Worm (Caenorhabditis elegans): ENCODE results near the gene ZK899.2.

ZK899.2 gene

DNA sequence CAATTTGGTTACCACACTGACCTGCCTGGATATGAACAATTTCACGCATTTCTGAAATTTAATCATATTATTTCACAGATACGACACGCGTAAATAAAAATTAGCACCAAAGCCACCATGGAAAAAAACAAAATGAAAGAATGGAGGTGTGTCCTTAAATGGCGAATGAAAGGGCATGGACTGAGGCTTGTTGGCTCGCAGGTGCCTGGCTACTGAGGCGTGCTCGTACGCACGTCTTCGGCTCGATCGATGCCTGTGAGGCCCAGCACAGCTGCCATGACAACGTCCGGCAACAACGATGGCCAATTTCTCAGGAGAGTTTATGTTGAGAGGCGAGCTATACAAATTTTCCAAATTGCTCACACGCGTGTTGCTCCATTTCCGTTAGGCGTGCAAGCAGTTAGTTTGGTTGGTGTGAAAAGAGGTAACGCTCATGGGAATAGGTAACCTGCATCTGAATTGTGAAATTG, 14.9 kb downstream of the ZK899.2 start, which contains the start of gene tbb-4:
TSS of gene tbb-4 (minus strand) at position 51 of the 470 bp plus-strand sequence.
- peak; percentile 51 for TF ChIP-seq lin-32 (GFP tag; optimal IDR thresholded peaks at IDR 0.05)
- TF ChIP-seq blmp-1 (tag; optimal IDR thresholded peaks at IDR 0.05): no peak
- no peak for TF ChIP-seq ces-1 (GFP tag; optimal IDR thresholded peaks at IDR 0.05)

DNA sequence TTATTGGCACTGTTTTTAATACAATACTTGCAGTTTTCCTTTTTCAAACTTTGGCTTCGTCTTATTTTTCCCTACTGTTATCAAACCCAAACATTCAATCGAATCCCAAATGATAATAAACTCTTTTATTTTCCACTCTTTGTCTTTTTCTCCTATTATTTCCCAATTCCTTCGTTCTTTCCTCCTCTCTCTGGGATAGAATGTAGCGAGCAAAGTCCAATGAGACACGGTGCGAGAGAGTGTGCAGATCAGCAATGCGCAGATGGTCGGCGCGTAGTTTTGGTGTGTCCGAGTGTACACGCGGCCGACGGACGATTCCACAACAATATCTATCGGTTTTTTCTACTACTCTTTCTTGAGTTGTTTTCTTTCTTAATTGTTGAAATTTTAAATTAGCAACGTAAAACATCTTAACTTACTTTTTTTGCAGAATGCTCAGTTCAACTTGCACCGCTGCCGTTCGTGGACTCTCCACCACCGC, 20.8 kb downstream of the ZK899.2 start, which contains the start of gene B0272.3:
TSS of gene B0272.3 (plus strand) at position 431 of the 481 bp plus-strand sequence.
- TF ChIP-seq lin-13 (tag; optimal IDR thresholded peaks at IDR 0.05) (no peak), pha-4 (tag; optimal IDR thresholded peaks at IDR 0.05) (peak; percentile 38), unc-120 (tag; optimal IDR thresholded peaks at IDR 0.05; ENCODE audit: poor library complexity, severe bottlenecking) (peak; percentile 27), nhr-12 (tag; optimal IDR thresholded peaks at IDR 0.05) (no peak), elt-1 (tag; optimal IDR thresholded peaks at IDR 0.05; ENCODE audit: borderline replicate concordance, insufficient read depth) (no peak), lsy-2 (tag; optimal IDR thresholded peaks at IDR 0.05) (no peak), ztf-11 (tag; optimal IDR thresholded peaks at IDR 0.05) (no peak), ces-1 (GFP tag; optimal IDR thresholded peaks at IDR 0.05) (no peak), M03D4.4 (tag; optimal IDR thresholded peaks at IDR 0.05) (no peak), ceh-39 (tag; optimal IDR thresholded peaks at IDR 0.05) (peak; percentile 66), ham-2 (GFP tag; optimal IDR thresholded peaks at IDR 0.05) (peak; percentile 13)

DNA sequence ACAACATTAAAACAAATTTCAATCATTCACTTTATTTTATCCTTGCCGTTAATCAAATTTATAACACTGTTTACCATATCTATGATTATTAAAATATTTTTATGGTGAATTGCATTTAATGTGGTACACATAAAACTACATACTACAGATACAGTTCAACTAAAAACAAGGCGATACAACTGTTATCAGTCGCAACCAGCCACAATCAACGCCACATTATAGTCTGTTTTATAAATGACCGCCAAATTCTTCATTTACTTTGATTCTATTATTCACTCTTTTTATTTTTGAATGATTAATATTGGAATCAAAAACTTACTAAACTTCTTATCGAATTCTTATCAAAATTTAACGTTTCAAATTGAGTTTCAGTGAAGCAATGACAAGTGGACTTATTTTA, 23.7 kb downstream of the ZK899.2 start, which contains the start of gene B0272.4:
TSS of gene B0272.4 (plus strand) at position 373 of the 400 bp plus-strand sequence.
- TF ChIP-seq nhr-28 (tag; optimal IDR thresholded peaks at IDR 0.05): no peak
- no peak for TF ChIP-seq unc-120 (tag; optimal IDR thresholded peaks at IDR 0.05; ENCODE audit: poor library complexity, severe bottlenecking)
- TF ChIP-seq lsy-2 (tag; optimal IDR thresholded peaks at IDR 0.05): no peak
- no peak for TF ChIP-seq drap-1 (GFP tag; optimal IDR thresholded peaks at IDR 0.05)
- no peak for TF ChIP-seq nhr-237 (tag; optimal IDR thresholded peaks at IDR 0.05)
- no peak for TF ChIP-seq snpc-4 (tag; optimal IDR thresholded peaks at IDR 0.05)
- TF ChIP-seq nhr-2 (tag; optimal IDR thresholded peaks at IDR 0.05): no peak
- no peak for TF ChIP-seq sptf-1 (tag; optimal IDR thresholded peaks at IDR 0.05)
- no peak for TF ChIP-seq zip-8 (tag; optimal IDR thresholded peaks at IDR 0.05)
- no peak for TF ChIP-seq ham-2 (GFP tag; optimal IDR thresholded peaks at IDR 0.05)
- TF ChIP-seq flh-1 (GFP tag; optimal IDR thresholded peaks at IDR 0.05): no peak
- no peak for TF ChIP-seq ztf-11 (tag; optimal IDR thresholded peaks at IDR 0.05)

DNA sequence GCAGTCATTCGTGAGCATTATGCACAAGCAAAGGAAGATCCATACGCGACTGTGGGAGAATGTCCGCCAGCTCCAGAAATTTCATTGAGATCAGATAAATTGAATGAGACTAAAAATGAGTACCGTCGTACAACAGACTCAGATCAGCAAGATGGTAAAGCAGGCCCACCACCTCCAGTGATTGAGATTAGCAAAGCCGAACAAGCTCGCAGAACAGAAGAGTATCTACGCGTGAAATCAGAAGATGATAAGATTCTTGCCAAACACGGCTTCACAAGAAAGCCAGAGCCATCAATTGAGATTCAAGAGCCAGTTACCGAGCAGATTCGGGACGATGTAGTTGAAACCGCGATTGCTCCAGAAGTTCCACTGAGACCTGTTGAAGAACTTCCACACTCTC, 33.8 kb downstream of the ZK899.2 start:
- TF ChIP-seq ceh-39 (tag; optimal IDR thresholded peaks at IDR 0.05) (no peak), nhr-28 (tag; optimal IDR thresholded peaks at IDR 0.05) (no peak), tbx-8 (GFP tag; optimal IDR thresholded peaks at IDR 0.05) (no peak), unc-120 (tag; optimal IDR thresholded peaks at IDR 0.05; ENCODE audit: poor library complexity, severe bottlenecking) (no peak), nhr-237 (tag; optimal IDR thresholded peaks at IDR 0.05) (no peak), sem-2 (GFP tag; optimal IDR thresholded peaks at IDR 0.05) (no peak), ztf-11 (tag; optimal IDR thresholded peaks at IDR 0.05) (no peak), unc-39 (tag; optimal IDR thresholded peaks at IDR 0.05) (no peak), snpc-4 (tag; optimal IDR thresholded peaks at IDR 0.05) (no peak), elt-3 (tag; optimal IDR thresholded peaks at IDR 0.05) (no peak), pha-4 (tag; optimal IDR thresholded peaks at IDR 0.05) (no peak), flh-1 (GFP tag; optimal IDR thresholded peaks at IDR 0.05) (no peak), elt-1 (tag; optimal IDR thresholded peaks at IDR 0.05; ENCODE audit: borderline replicate concordance, insufficient read depth) (no peak), nhr-2 (tag; optimal IDR thresholded peaks at IDR 0.05) (no peak), ceh-83 (GFP tag; optimal IDR thresholded peaks at IDR 0.05) (no peak), hlh-1 (tag; optimal IDR thresholded peaks at IDR 0.05) (no peak), zip-8 (tag; optimal IDR thresholded peaks at IDR 0.05) (no peak), ham-2 (GFP tag; optimal IDR thresholded peaks at IDR 0.05) (no peak), lsy-2 (tag; optimal IDR thresholded peaks at IDR 0.05) (no peak)

DNA sequence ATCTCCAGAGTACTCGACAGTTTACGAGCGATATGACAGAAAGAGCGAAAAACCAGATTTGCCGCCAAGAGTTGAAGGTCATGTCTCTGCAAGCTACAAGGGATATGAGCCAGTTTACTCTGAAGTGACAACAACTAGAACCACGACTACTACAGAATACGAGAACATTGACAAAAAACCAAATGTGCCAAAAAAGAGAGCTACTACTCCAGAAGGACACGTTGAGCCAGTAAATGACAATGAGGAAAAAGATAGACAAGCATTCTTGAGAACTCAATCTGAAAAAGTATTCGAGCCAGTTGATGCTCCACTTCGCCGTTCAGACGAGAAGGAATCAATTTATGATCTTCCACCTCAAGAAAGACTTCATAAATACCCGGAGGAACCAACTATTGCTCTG, 34.5 kb downstream of the ZK899.2 start:
- TF ChIP-seq elt-1 (tag; optimal IDR thresholded peaks at IDR 0.05; ENCODE audit: borderline replicate concordance, insufficient read depth): no peak
- TF ChIP-seq elt-3 (tag; optimal IDR thresholded peaks at IDR 0.05): no peak
- no peak for TF ChIP-seq hlh-1 (tag; optimal IDR thresholded peaks at IDR 0.05)
- no peak for TF ChIP-seq zip-8 (tag; optimal IDR thresholded peaks at IDR 0.05)
- no peak for TF ChIP-seq nhr-2 (tag; optimal IDR thresholded peaks at IDR 0.05)

DNA sequence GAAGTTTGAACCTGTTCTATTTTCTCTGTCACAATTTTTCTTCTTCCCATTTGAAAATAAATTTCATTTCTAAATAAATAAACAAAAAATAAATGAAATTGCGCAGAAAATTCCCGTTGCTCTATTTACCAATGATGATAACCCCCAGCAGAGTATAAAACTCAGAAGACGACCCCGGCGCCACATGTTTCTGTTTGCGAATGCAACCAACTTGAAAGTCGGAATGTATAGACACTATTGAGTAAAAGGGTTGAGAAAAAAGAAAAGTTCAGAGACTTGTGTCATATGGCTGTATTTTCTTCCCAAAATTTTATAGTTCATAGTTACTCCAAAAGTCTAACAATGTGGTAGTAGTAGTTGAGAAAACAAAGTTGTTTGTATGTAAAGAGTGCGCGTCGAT, 40.1 kb downstream of the ZK899.2 start:
- TF ChIP-seq ztf-11 (tag; optimal IDR thresholded peaks at IDR 0.05): no peak
- no peak for TF ChIP-seq elt-1 (tag; optimal IDR thresholded peaks at IDR 0.05; ENCODE audit: borderline replicate concordance, insufficient read depth)
- no peak for TF ChIP-seq sem-2 (GFP tag; optimal IDR thresholded peaks at IDR 0.05)
- no peak for TF ChIP-seq snpc-4 (tag; optimal IDR thresholded peaks at IDR 0.05)
- TF ChIP-seq lin-13 (tag; optimal IDR thresholded peaks at IDR 0.05): no peak
- no peak for TF ChIP-seq nhr-76 (tag; optimal IDR thresholded peaks at IDR 0.05)
- TF ChIP-seq ceh-43 (GFP tag; optimal IDR thresholded peaks at IDR 0.05): no peak
- TF ChIP-seq mep-1 (tag; optimal IDR thresholded peaks at IDR 0.05): no peak
- no peak for TF ChIP-seq lin-32 (GFP tag; optimal IDR thresholded peaks at IDR 0.05)
- no peak for TF ChIP-seq ces-1 (GFP tag; optimal IDR thresholded peaks at IDR 0.05)
- TF ChIP-seq unc-62 (GFP tag; optimal IDR thresholded peaks at IDR 0.05): no peak
- no peak for TF ChIP-seq ham-2 (GFP tag; optimal IDR thresholded peaks at IDR 0.05)
- no peak for TF ChIP-seq nhr-237 (tag; optimal IDR thresholded peaks at IDR 0.05)
